Fruit fly (Drosophila melanogaster) whole organism, adult: ENCODE data around the gene CG4133.

Experiments used
- CG11617 ChIP-seq: fragments of 200-800 bp; sonication (Bioruptor generic); optimal IDR thresholded peaks from 2 replicates; lab custom pipeline; 2017; ENCODE audit warnings: mild to moderate bottlenecking, missing biosample characterization, missing genetic modification reagents, missing genetic modification characterization
- CG1620 ChIP-seq: fragments of 200-800 bp; sonication (Bioruptor generic); optimal IDR thresholded peaks from 2 replicates; lab custom pipeline; 2016; ENCODE audit warnings: missing biosample characterization, missing genetic modification characterization
- CG33017 ChIP-seq: fragments of 200-800 bp; sonication (Bioruptor generic); optimal IDR thresholded peaks from 2 replicates; lab custom pipeline; 2018; ENCODE audit warnings: missing biosample characterization, mild to moderate bottlenecking, missing genetic modification characterization, moderate library complexity
- CG7045 ChIP-seq: fragments of 200-800 bp; sonication (Bioruptor generic); optimal IDR thresholded peaks from 2 replicates; lab custom pipeline; 2017; ENCODE audit warnings: missing biosample characterization, mild to moderate bottlenecking, missing genetic modification characterization
- CG7101 ChIP-seq: fragments of 200-800 bp; sonication (Bioruptor generic); optimal IDR thresholded peaks from 2 replicates; lab custom pipeline; 2018; ENCODE audit warnings: missing biosample characterization, mild to moderate bottlenecking, missing genetic modification characterization, moderate library complexity
- Crg-1 ChIP-seq: fragments of 200-800 bp; sonication (Bioruptor generic); optimal IDR thresholded peaks from 2 replicates; lab custom pipeline; 2016; ENCODE audit warnings: missing biosample characterization, missing genetic modification characterization
- Mnt ChIP-seq: fragments of 200-800 bp; sonication (Bioruptor generic); optimal IDR thresholded peaks from 2 replicates; lab custom pipeline; 2016; ENCODE audit warnings: missing biosample characterization, mild to moderate bottlenecking, missing genetic modification characterization
- bab1 ChIP-seq: fragments of 200-800 bp; sonication (Bioruptor generic); optimal IDR thresholded peaks from 3 replicates; lab custom pipeline; 2019; ENCODE audit warnings: missing biosample characterization, mild to moderate bottlenecking, missing genetic modification characterization, moderate library complexity
- cic ChIP-seq: fragments of 200-800 bp; sonication (Bioruptor generic); optimal IDR thresholded peaks from 2 replicates; lab custom pipeline; 2017; ENCODE audit warnings: missing biosample characterization, mild to moderate bottlenecking, missing genetic modification characterization, moderate library complexity
- kay ChIP-seq: fragments of 200-800 bp; sonication (Bioruptor generic); peaks from one replicate; lab custom pipeline; 2016; ENCODE audit warnings: missing biosample characterization, missing genetic modification characterization, borderline replicate concordance
- tj ChIP-seq: fragments of 200-800 bp; sonication (Bioruptor generic); optimal IDR thresholded peaks from 3 replicates; lab custom pipeline; 2017; ENCODE audit warnings: missing biosample characterization, mild to moderate bottlenecking, missing genetic modification characterization, moderate library complexity

CG4133 gene

dm6 chr2L:506443-506842 is 51.1 kb downstream of the CG4133 start:
- TF ChIP-seq tj (no peak), CG1620 (GFP tag; lab: Kevin White, UChicago) (no peak), bab1 (GFP tag; lab: Kevin White, UChicago) (no peak), kay (GFP tag; lab: Kevin White, UChicago) (no peak), CG33017 (tag; lab: Kevin White, UChicago) (no peak), Crg-1 (GFP tag; lab: Kevin White, UChicago) (no peak), CG7045 (GFP tag; lab: Kevin White, UChicago) (no peak), Mnt (GFP tag; lab: Kevin White, UChicago) (no peak), CG7101 (tag; lab: Kevin White, UChicago) (no peak), CG11617 (no peak)

dm6 chr2L:507169-507568 is 51.8 kb downstream of the CG4133 start:
- TF ChIP-seq tj = no peak
- TF ChIP-seq CG33017 (tag; lab: Kevin White, UChicago) = no peak
- no peak for TF ChIP-seq Crg-1 (GFP tag; lab: Kevin White, UChicago)
- TF ChIP-seq CG11617 = no peak
- no peak for TF ChIP-seq cic (GFP tag; lab: Kevin White, UChicago)
